Fruit fly (Drosophila melanogaster) whole organism, embryonic: Measurements from ENCODE around the gene Rsbp15.
A peak's percentile ranks its signal among the peaks of the same experiment; 100 is the strongest.

ENCODE experiments used
- Antp ChIP-seq: fragments of 200-800 bp; sonication (Bioruptor generic); optimal IDR thresholded peaks from 3 replicates; lab custom pipeline; 2016; ENCODE audit warnings: missing biosample characterization, missing genetic modification characterization
- Bgb ChIP-seq: fragments of 200-800 bp; sonication (Bioruptor generic); IDR thresholded peaks from 2 replicates; pipeline ENCODE4 v1.3.6; 2022; ENCODE audit warnings: missing biosample characterization, missing genetic modification characterization; ENCODE audit not compliant: partially characterized antibody
- CG10431 ChIP-seq: fragments of 200-800 bp; sonication (Bioruptor generic); optimal IDR thresholded peaks from 3 replicates; lab custom pipeline; 2018; ENCODE audit warnings: missing biosample characterization, mild to moderate bottlenecking, missing genetic modification characterization
- CG10462 ChIP-seq: fragments of 200-800 bp; sonication (Bioruptor generic); optimal IDR thresholded peaks from 2 replicates; lab custom pipeline; 2016; ENCODE audit warnings: missing biosample characterization, missing genetic modification characterization
- CG11560 ChIP-seq: fragments of 200-800 bp; sonication (Bioruptor generic); IDR thresholded peaks from 3 replicates; pipeline ENCODE4 v1.3.6; 2022; ENCODE audit warnings: missing biosample characterization, missing genetic modification characterization
- CG12391 ChIP-seq: fragments of 200-800 bp; sonication (Bioruptor generic); optimal IDR thresholded peaks from 3 replicates; lab custom pipeline; 2018; ENCODE audit warnings: missing biosample characterization, mild to moderate bottlenecking, missing genetic modification characterization, moderate library complexity
- CG16815 ChIP-seq: fragments of 200-800 bp; sonication (Bioruptor generic); optimal IDR thresholded peaks from 3 replicates; lab custom pipeline; 2017; ENCODE audit warnings: missing biosample characterization, mild to moderate bottlenecking, missing genetic modification characterization
- CG16863 ChIP-seq: fragments of 200-800 bp; sonication (Bioruptor generic); optimal IDR thresholded peaks from 3 replicates; lab custom pipeline; 2016; ENCODE audit warnings: missing biosample characterization, missing genetic modification characterization
- CG17612 ChIP-seq: fragments of 200-800 bp; sonication (Bioruptor generic); IDR thresholded peaks from 2 replicates; pipeline ENCODE4 v1.3.6; 2022; ENCODE audit warnings: missing biosample characterization, missing genetic modification characterization
- CG18619 ChIP-seq: fragments of 200-800 bp; sonication (Bioruptor generic); optimal IDR thresholded peaks from 3 replicates; lab custom pipeline; 2017; ENCODE audit warnings: missing biosample characterization, mild to moderate bottlenecking, missing genetic modification characterization
- CG31388 ChIP-seq: fragments of 200-800 bp; sonication (Bioruptor generic); optimal IDR thresholded peaks from 2 replicates; lab custom pipeline; 2016; ENCODE audit warnings: missing biosample characterization, missing genetic modification characterization
- CG5180 ChIP-seq: fragments of 200-800 bp; sonication (Bioruptor generic); optimal IDR thresholded peaks from 3 replicates; lab custom pipeline; 2017; ENCODE audit warnings: missing biosample characterization, missing genetic modification characterization, mild to moderate bottlenecking, moderate library complexity, missing genetic modification reagents
- CG6654 ChIP-seq: fragments of 200-800 bp; sonication (Bioruptor generic); optimal IDR thresholded peaks from 2 replicates; lab custom pipeline; 2017; ENCODE audit warnings: missing biosample characterization, mild to moderate bottlenecking, missing genetic modification characterization
- CG7271 ChIP-seq: fragments of 200-800 bp; sonication (Bioruptor generic); optimal IDR thresholded peaks from 2 replicates; lab custom pipeline; 2018; ENCODE audit warnings: missing biosample characterization, mild to moderate bottlenecking, missing genetic modification characterization, moderate library complexity
- CG7928 ChIP-seq: fragments of 200-800 bp; sonication (Bioruptor generic); optimal IDR thresholded peaks from 2 replicates; lab custom pipeline; 2017; ENCODE audit warnings: missing biosample characterization, mild to moderate bottlenecking, missing genetic modification characterization
- CG8924 ChIP-seq: fragments of 200-800 bp; optimal IDR thresholded peaks from 3 replicates; lab custom pipeline; 2019; ENCODE audit warnings: missing biosample characterization, mild to moderate bottlenecking, missing genetic modification characterization, moderate library complexity
- CG9876 ChIP-seq: fragments of 200-800 bp; sonication (Bioruptor generic); optimal IDR thresholded peaks from 2 replicates; lab custom pipeline; 2016; ENCODE audit warnings: missing biosample characterization, missing genetic modification characterization
- CG9932 ChIP-seq: fragments of 200-800 bp; sonication (Bioruptor generic); IDR thresholded peaks from 2 replicates; pipeline ENCODE4 v1.3.6; 2022; ENCODE audit warnings: missing biosample characterization, missing genetic modification characterization
- CHES-1-like ChIP-seq: fragments of 200-800 bp; sonication (Bioruptor generic); optimal IDR thresholded peaks from 2 replicates; lab custom pipeline; 2016; ENCODE audit warnings: missing biosample characterization, missing genetic modification characterization
- Dfd ChIP-seq, 2 experiments: fragments of >200 bp; optimal IDR thresholded peaks; 2 replicates each; lab custom pipeline; 2017; ENCODE audit warnings: missing biosample characterization in 2 of 2, missing genetic modification characterization in 2 of 2
- Drgx ChIP-seq: fragments of 200-800 bp; sonication (Bioruptor generic); IDR thresholded peaks from 2 replicates; pipeline ENCODE4 v1.3.6; 2022; ENCODE audit warnings: missing biosample characterization, missing genetic modification characterization
- Fer3 ChIP-seq: fragments of 200-800 bp; sonication (Bioruptor generic); optimal IDR thresholded peaks from 2 replicates; lab custom pipeline; 2018; ENCODE audit warnings: missing biosample characterization, mild to moderate bottlenecking, missing genetic modification characterization, moderate library complexity
- GATAe ChIP-seq: fragments of 200-800 bp; sonication (Bioruptor generic); conservative IDR thresholded peaks from 2 replicates; pipeline ENCODE4 v1.3.6; 2022; ENCODE audit warnings: missing biosample characterization, missing genetic modification characterization
- H2.0 ChIP-seq: fragments of 200-800 bp; sonication (Bioruptor generic); IDR thresholded peaks from 2 replicates; pipeline ENCODE4 v1.3.6; 2022; ENCODE audit warnings: missing biosample characterization, missing genetic modification characterization
- Meics ChIP-seq: fragments of 200-800 bp; sonication (Bioruptor generic); optimal IDR thresholded peaks from 2 replicates; lab custom pipeline; 2017; ENCODE audit warnings: missing biosample characterization, mild to moderate bottlenecking, missing genetic modification characterization
- PHDP ChIP-seq: fragments of 200-800 bp; sonication (Bioruptor generic); optimal IDR thresholded peaks from 3 replicates; lab custom pipeline; 2018; ENCODE audit warnings: missing biosample characterization, mild to moderate bottlenecking, missing genetic modification characterization, moderate library complexity
- Six4 ChIP-seq: fragments of 200-800 bp; sonication (Bioruptor generic); optimal IDR thresholded peaks from 2 replicates; lab custom pipeline; 2016; ENCODE audit warnings: missing biosample characterization, missing genetic modification characterization
- Sox102F ChIP-seq: fragments of 200-800 bp; sonication (Bioruptor generic); optimal IDR thresholded peaks from 2 replicates; lab custom pipeline; 2018; ENCODE audit warnings: missing biosample characterization, mild to moderate bottlenecking, missing genetic modification characterization, moderate library complexity
- Ssrp ChIP-seq: fragments of 200-800 bp; sonication (Bioruptor generic); optimal IDR thresholded peaks from 2 replicates; lab custom pipeline; 2018; ENCODE audit warnings: missing biosample characterization, mild to moderate bottlenecking, missing genetic modification characterization, moderate library complexity
- Tbp ChIP-seq: fragments of >200 bp; optimal IDR thresholded peaks from 2 replicates; lab custom pipeline; 2018; ENCODE audit warnings: missing biosample characterization, missing genetic modification characterization
- bcd ChIP-seq: fragments of 200-800 bp; sonication (Bioruptor generic); optimal IDR thresholded peaks from 2 replicates; lab custom pipeline; 2017; ENCODE audit warnings: missing biosample characterization, mild to moderate bottlenecking, missing genetic modification characterization
- br ChIP-seq: fragments of >200 bp; optimal IDR thresholded peaks from 2 replicates; lab custom pipeline; 2017
- chinmo ChIP-seq: fragments of 200-800 bp; sonication (Bioruptor generic); IDR thresholded peaks from 4 replicates; pipeline ENCODE4 v1.3.6; 2022; ENCODE audit warnings: missing biosample characterization, missing genetic modification characterization; ENCODE audit not compliant: partially characterized antibody
- croc ChIP-seq: fragments of 200-800 bp; sonication (Bioruptor generic); conservative IDR thresholded peaks from 3 replicates; pipeline ENCODE4 v1.3.6; 2022; ENCODE audit warnings: missing biosample characterization, missing genetic modification characterization
- crp ChIP-seq, 2 experiments: fragments of 200-800 bp; sonication (Bioruptor generic); optimal IDR thresholded peaks; 2 replicates in 1 of 2; 3 replicates in 1 of 2; lab custom pipeline; 2017; ENCODE audit warnings: missing biosample characterization in 2 of 2, missing genetic modification characterization in 2 of 2, mild to moderate bottlenecking in 1 of 2, moderate library complexity in 1 of 2
- dimm ChIP-seq: fragments of 200-800 bp; sonication (Bioruptor generic); IDR thresholded peaks from 2 replicates; pipeline ENCODE4 v1.3.6; 2022; ENCODE audit warnings: missing biosample characterization, missing genetic modification characterization
- ftz-f1 ChIP-seq: fragments of 200-800 bp; sonication (Bioruptor generic); optimal IDR thresholded peaks from 2 replicates; lab custom pipeline; 2016; ENCODE audit warnings: missing biosample characterization, missing genetic modification characterization
- grau ChIP-seq: fragments of 200-800 bp; optimal IDR thresholded peaks from 3 replicates; lab custom pipeline; 2019; ENCODE audit warnings: missing biosample characterization, mild to moderate bottlenecking, missing genetic modification characterization, moderate library complexity
- gro ChIP-seq: fragments of 200-800 bp; sonication (Bioruptor generic); optimal IDR thresholded peaks from 2 replicates; lab custom pipeline; 2016; ENCODE audit warnings: missing biosample characterization, missing genetic modification characterization
- odd ChIP-seq: fragments of 200-800 bp; sonication (Bioruptor generic); optimal IDR thresholded peaks from 2 replicates; lab custom pipeline; 2017; ENCODE audit warnings: missing biosample characterization, mild to moderate bottlenecking, missing genetic modification characterization
- pb ChIP-seq: fragments of 200-800 bp; sonication (Bioruptor generic); optimal IDR thresholded peaks from 3 replicates; lab custom pipeline; 2016; ENCODE audit warnings: missing biosample characterization, missing genetic modification characterization
- pnt ChIP-seq: fragments of 200-800 bp; sonication (Bioruptor generic); optimal IDR thresholded peaks from 3 replicates; lab custom pipeline; 2016; ENCODE audit warnings: missing biosample characterization, missing genetic modification characterization
- pros ChIP-seq: fragments of 200-800 bp; sonication (Bioruptor generic); optimal IDR thresholded peaks from 3 replicates; lab custom pipeline; 2019; ENCODE audit warnings: missing biosample characterization, mild to moderate bottlenecking, missing genetic modification characterization, moderate library complexity
- salm ChIP-seq: fragments of 200-800 bp; sonication (Bioruptor generic); optimal IDR thresholded peaks from 2 replicates; lab custom pipeline; 2018; ENCODE audit warnings: missing biosample characterization, mild to moderate bottlenecking, missing genetic modification characterization
- sc ChIP-seq, 3 experiments: fragments of >200 bp in 2 of 3; fragments of 200-800 bp in 1 of 3; sonication (Bioruptor generic) in 1 of 3; optimal IDR thresholded peaks; 2 replicates in 2 of 3; 3 replicates in 1 of 3; lab custom pipeline; 2017; ENCODE audit warnings: mild to moderate bottlenecking in 1 of 3, missing biosample characterization in 1 of 3, missing genetic modification characterization in 1 of 3, missing genetic modification reagents in 1 of 3
- sens ChIP-seq: fragments of 200-800 bp; sonication (Bioruptor generic); peaks from one replicate; lab custom pipeline; 2016; ENCODE audit warnings: missing biosample characterization, missing genetic modification characterization
- slp2 ChIP-seq: fragments of 200-800 bp; sonication (Bioruptor generic); optimal IDR thresholded peaks from 2 replicates; lab custom pipeline; 2016; ENCODE audit warnings: missing biosample characterization, missing genetic modification characterization
- sob ChIP-seq: fragments of 200-800 bp; sonication (Bioruptor generic); IDR thresholded peaks from 2 replicates; pipeline ENCODE4 v1.3.6; 2022; ENCODE audit warnings: missing biosample characterization, missing genetic modification characterization
- sqz ChIP-seq: fragments of 200-800 bp; sonication (Bioruptor generic); optimal IDR thresholded peaks from 3 replicates; lab custom pipeline; 2018; ENCODE audit warnings: missing biosample characterization, mild to moderate bottlenecking, missing genetic modification characterization
- tin ChIP-seq: fragments of 200-800 bp; sonication (Bioruptor generic); optimal IDR thresholded peaks from 3 replicates; lab custom pipeline; 2016; ENCODE audit warnings: missing biosample characterization, missing genetic modification characterization

The Rsbp15 gene

DNA sequence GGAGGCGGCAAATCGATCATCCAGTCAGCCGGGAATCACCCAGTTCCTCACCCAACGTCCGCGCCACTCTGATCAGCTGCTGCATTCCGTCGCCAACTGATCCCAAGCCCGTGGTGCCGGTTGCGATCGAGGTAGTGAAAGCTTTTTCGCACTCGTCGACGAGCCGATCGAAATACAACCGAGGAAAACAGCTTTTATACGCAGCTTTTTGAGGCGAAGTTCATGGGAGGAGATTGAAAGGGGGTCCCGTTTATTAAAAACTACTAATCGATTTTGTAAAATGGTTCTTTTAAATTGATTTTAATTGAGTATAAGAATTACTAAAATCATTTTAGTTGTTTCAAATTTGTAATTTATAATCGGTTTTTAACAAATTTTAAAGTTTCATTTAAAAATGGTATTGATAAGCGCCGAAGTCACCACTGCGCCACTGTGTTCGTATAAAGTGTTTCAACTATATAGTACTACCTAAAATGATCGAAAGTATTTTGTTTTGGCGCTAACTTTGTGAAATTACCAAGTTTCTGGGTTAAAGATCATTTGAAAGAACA, 746 bp upstream of the Rsbp15 start, which contains the start of gene CG4860 (continued):
- peak; percentile 81 for TF ChIP-seq tin (GFP tag; lab: Kevin White, UChicago)
- TF ChIP-seq Six4 (GFP tag; lab: Kevin White, UChicago), result peak; percentile 81
- no peak for TF ChIP-seq Bgb (GFP tag; lab: Robert Waterston, UW)
- peak; percentile 73 for TF ChIP-seq CG17612 (GFP tag; lab: Robert Waterston, UW)
- peak; percentile 55 for TF ChIP-seq CG6654
- no peak for TF ChIP-seq sc (optimal IDR thresholded peaks at IDR 0.05; lab: Kevin White, UChicago)
- peak; percentile 33 for TF ChIP-seq sc (GFP tag; optimal IDR thresholded peaks at IDR 0.05; lab: Kevin White, UChicago)
- TF ChIP-seq PHDP (tag; lab: Kevin White, UChicago), result peak; percentile 94
- peak; percentile 92 for TF ChIP-seq Sox102F (GFP tag; lab: Kevin White, UChicago)
- TF ChIP-seq CG9876 (GFP tag; lab: Kevin White, UChicago), result peak; percentile 60
- peak; percentile 81 for TF ChIP-seq salm (tag; lab: Kevin White, UChicago)
- peak; percentile 62 for TF ChIP-seq CG5180 (GFP tag; lab: Kevin White, UChicago)
- peak; percentile 69 for TF ChIP-seq CG10462 (GFP tag; lab: Kevin White, UChicago)
- peak; percentile 76 for TF ChIP-seq pnt
- peak; percentile 81 for TF ChIP-seq H2.0 (GFP tag; lab: Robert Waterston, UW)
- TF ChIP-seq slp2 (GFP tag; lab: Kevin White, UChicago), result peak; percentile 78
- peak; percentile 20 for TF ChIP-seq CG7271 (tag; lab: Kevin White, UChicago)
- peak; percentile 91 for TF ChIP-seq bcd
- peak; percentile 85 for TF ChIP-seq CG8924 (tag; lab: Kevin White, UChicago)
- TF ChIP-seq ftz-f1 (GFP tag; lab: Kevin White, UChicago), result peak; percentile 56
- peak; percentile 7; the same call in 1 of the 2 replicates for TF ChIP-seq dimm
- peak; percentile 66; the same call in 2 of the 3 replicates for TF ChIP-seq CG11560 (tag; lab: Robert Waterston, UW)
- TF ChIP-seq CG10431, result no peak
- no peak for TF ChIP-seq pros (GFP tag; lab: Kevin White, UChicago)
- peak; percentile 88 for TF ChIP-seq Fer3
- no peak for TF ChIP-seq chinmo (GFP tag; lab: Robert Waterston, UW)
- no peak for TF ChIP-seq gro (GFP tag; lab: Kevin White, UChicago)
- peak; percentile 89 for TF ChIP-seq Meics
- peak; percentile 58; the same call in 1 of the 2 replicates for TF ChIP-seq GATAe (GFP tag; lab: Robert Waterston, UW)
- peak; percentile 57 for TF ChIP-seq CG31388 (GFP tag; lab: Kevin White, UChicago)
- TF ChIP-seq CHES-1-like, result peak; percentile 81
- TF ChIP-seq CG16815, result peak; percentile 64
- peak; percentile 84 for TF ChIP-seq CG16863 (GFP tag; lab: Kevin White, UChicago)
- no peak for TF ChIP-seq br (lab: Kevin White, UChicago)
- no peak for TF ChIP-seq Dfd (GFP tag; optimal IDR thresholded peaks at IDR 0.05; lab: Kevin White, UChicago)
- peak; percentile 57 for TF ChIP-seq CG7928 (GFP tag; lab: Kevin White, UChicago)
- TF ChIP-seq CG12391 (tag; lab: Kevin White, UChicago), result peak; percentile 89
- TF ChIP-seq croc (GFP tag; lab: Robert Waterston, UW), result peak; percentile 23; the same call in 1 of the 3 replicates
- TF ChIP-seq pb (GFP tag; lab: Kevin White, UChicago), result peak; percentile 54
- no peak for TF ChIP-seq sqz (GFP tag; lab: Kevin White, UChicago)
- peak in 1 of 2 experiments; percentile 61 for TF ChIP-seq crp (GFP tag; optimal IDR thresholded peaks at IDR 0.05; lab: Kevin White, UChicago)
- peak; percentile 87 for TF ChIP-seq Antp (GFP tag; lab: Kevin White, UChicago)
- TF ChIP-seq grau (tag; lab: Kevin White, UChicago), result peak; percentile 90
- TF ChIP-seq Drgx (GFP tag; lab: Robert Waterston, UW), result peak; percentile 88
- TF ChIP-seq Ssrp (tag; lab: Kevin White, UChicago), result peak; percentile 83
- peak; percentile 96 for TF ChIP-seq sens (GFP tag; lab: Kevin White, UChicago)
- TF ChIP-seq odd (GFP tag; lab: Kevin White, UChicago), result peak; percentile 81
- peak; percentile 95 for TF ChIP-seq CG9932 (GFP tag; lab: Robert Waterston, UW)
- peak; percentile 85 for TF ChIP-seq CG18619 (GFP tag; lab: Kevin White, UChicago)
- TF ChIP-seq Tbp (GFP tag; lab: Kevin White, UChicago), result no peak
- peak; percentile 90 for TF ChIP-seq sob (GFP tag; lab: Robert Waterston, UW)
